Worm (Caenorhabditis elegans) whole organism, mixed stage, embryonic: Measurements from ENCODE around the gene srd-4.

Experiments used
- lsy-2 ChIP-seq: fragments of 150-350 bp; optimal IDR thresholded peaks from 2 replicates; lab custom pipeline; 2014; ENCODE audit warnings: missing biosample characterization, missing genetic modification characterization
- mep-1 ChIP-seq: fragments of 150-350 bp; optimal IDR thresholded peaks from 2 replicates; lab custom pipeline; 2017; ENCODE audit warnings: missing biosample characterization, missing genetic modification reagents, missing genetic modification characterization, inconsistent platforms
- nhr-237 ChIP-seq: fragments of 150-350 bp; optimal IDR thresholded peaks from 2 replicates; lab custom pipeline; 2014; ENCODE audit warnings: missing biosample characterization, missing genetic modification characterization
- snpc-4 ChIP-seq: fragments of 150-350 bp; optimal IDR thresholded peaks from 2 replicates; lab custom pipeline; 2014; ENCODE audit warnings: missing biosample characterization, missing genetic modification characterization
- unc-62 ChIP-seq: fragments of 150-350 bp; optimal IDR thresholded peaks from 2 replicates; lab custom pipeline; 2014; ENCODE audit warnings: missing biosample characterization, missing genetic modification reagents, missing genetic modification characterization

DNA sequence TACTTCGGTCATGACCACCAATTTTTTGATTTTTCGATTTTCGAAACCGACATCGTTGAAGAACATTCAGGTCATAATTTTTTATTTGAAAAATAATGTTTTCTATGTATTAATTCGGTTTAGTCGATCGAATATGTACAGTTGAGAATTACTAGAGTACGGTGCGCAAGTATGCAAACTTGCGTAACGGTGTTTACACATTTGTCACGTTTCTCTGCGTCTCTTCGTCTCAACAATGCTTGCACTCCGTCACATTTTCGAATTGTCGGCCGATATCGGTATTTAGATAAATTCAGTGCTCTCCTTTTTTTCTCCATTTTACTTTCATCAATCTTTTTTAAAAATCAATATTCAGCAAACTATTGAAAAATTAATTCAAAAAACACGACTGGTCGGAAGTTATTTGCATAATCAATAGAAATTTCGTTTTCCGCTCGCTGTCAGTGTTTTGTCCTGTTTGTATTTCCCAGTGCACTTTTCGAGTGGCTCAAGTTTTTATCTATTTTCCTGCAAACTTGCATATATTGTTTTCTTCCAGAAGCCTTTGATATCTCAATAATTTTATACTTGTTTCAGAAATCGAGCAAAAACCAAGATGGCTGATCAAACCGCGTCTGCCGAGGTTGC, 6.3 kb downstream of the srd-4 start, which contains the start of gene dpy-30:
- peak; percentile 95 for TF ChIP-seq lsy-2
- TF ChIP-seq mep-1 (tag; lab: Kevin White, UChicago), result peak; percentile 42
- TF ChIP-seq unc-62 (GFP tag; lab: Kevin White, UChicago), result no peak
- peak; percentile 35 for TF ChIP-seq nhr-237
- TF ChIP-seq snpc-4, result no peak
